Worm (Caenorhabditis elegans) whole organism, L4/young adult: ENCODE data around the gene VB0395L.1.

Source experiments
- W03F9.2 ChIP-seq: fragments of 150-350 bp; optimal IDR thresholded peaks from 2 replicates; lab custom pipeline; 2014; ENCODE audit warnings: missing biosample characterization, missing genetic modification characterization
- him-1 ChIP-seq: sonication (generic microtip); optimal IDR thresholded peaks from 2 replicates; lab custom pipeline; 2016; ENCODE audit warnings: missing genotype, missing genetic modification reagents, missing genetic modification characterization, missing compliant biosample characterization

DNA sequence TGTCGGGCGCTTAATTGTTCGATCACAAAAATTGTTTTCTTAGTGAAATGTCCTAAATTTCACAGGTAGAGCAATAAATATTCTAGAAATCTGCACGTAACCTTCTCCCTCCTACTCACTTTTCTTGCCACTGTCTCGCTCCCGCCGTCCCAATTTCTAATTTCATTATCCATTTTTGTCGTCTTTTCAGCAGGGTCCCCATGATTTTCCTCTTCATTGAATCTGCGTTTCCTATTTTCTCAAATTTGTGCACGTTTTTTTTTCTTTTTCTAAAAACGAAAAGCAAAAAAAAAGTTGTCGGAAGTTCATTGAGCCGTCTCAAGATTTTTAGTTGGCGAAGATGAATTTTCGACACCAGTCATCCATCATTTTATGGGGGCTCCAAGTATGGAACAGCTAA, 29.6 kb upstream of the VB0395L.1 start:
- TF ChIP-seq W03F9.2 (tag; lab: Kevin White, UChicago) (no peak), him-1 (tag; lab: Kevin White, UChicago) (no peak)
